Worm (Caenorhabditis elegans) whole organism, L1 larva: ENCODE measurements around the gene T22D1.1.

Experiments used
- C16A3.4 ChIP-seq: fragments of 150-350 bp; optimal IDR thresholded peaks from 2 replicates; lab custom pipeline; 2014; ENCODE audit warnings: missing biosample characterization, missing genetic modification characterization
- C34B4.2 ChIP-seq: sonication (generic microtip); optimal IDR thresholded peaks from 2 replicates; lab custom pipeline; 2017; ENCODE audit warnings: mild to moderate bottlenecking, missing genetic modification characterization, missing compliant biosample characterization
- F16B12.6 ChIP-seq: fragments of 150-350 bp; optimal IDR thresholded peaks from 2 replicates; lab custom pipeline; 2014; ENCODE audit warnings: missing biosample characterization, missing genetic modification characterization
- alr-1 ChIP-seq: fragments of 200-800 bp; sonication (Bioruptor generic); optimal IDR thresholded peaks from 2 replicates; lab custom pipeline; 2018; ENCODE audit warnings: borderline replicate concordance, mild to moderate bottlenecking, missing genetic modification characterization, missing compliant biosample characterization
- blmp-1 ChIP-seq: fragments of 150-350 bp; optimal IDR thresholded peaks from 2 replicates; lab custom pipeline; 2014; ENCODE audit warnings: missing biosample characterization, missing genetic modification characterization
- ceh-63 ChIP-seq: fragments of 200-800 bp; sonication (Bioruptor generic); optimal IDR thresholded peaks from 2 replicates; lab custom pipeline; 2018; ENCODE audit warnings: mild to moderate bottlenecking, missing genetic modification characterization, missing compliant biosample characterization
- ceh-8 ChIP-seq: fragments of 200-800 bp; sonication (Bioruptor generic); optimal IDR thresholded peaks from 2 replicates; lab custom pipeline; 2018; ENCODE audit warnings: mild to moderate bottlenecking, missing genetic modification characterization, moderate library complexity, missing compliant biosample characterization
- ceh-88 ChIP-seq: fragments of 200-800 bp; sonication (Bioruptor generic); IDR thresholded peaks from 2 replicates; pipeline ENCODE4 v1.3.6; 2022; ENCODE audit warnings: missing genetic modification characterization, missing compliant biosample characterization
- ceh-90 ChIP-seq: sonication (generic microtip); optimal IDR thresholded peaks from 2 replicates; lab custom pipeline; 2016; ENCODE audit warnings: missing genetic modification characterization, missing compliant biosample characterization
- ces-1 ChIP-seq: fragments of 150-350 bp; optimal IDR thresholded peaks from 2 replicates; lab custom pipeline; 2014; ENCODE audit warnings: missing biosample characterization, missing genetic modification reagents, missing genetic modification characterization
- dpl-1 ChIP-seq, 3 experiments: fragments of 150-350 bp in 2 of 3; sonication (generic microtip) in 1 of 3; optimal IDR thresholded peaks; 2 replicates each; lab custom pipeline; 2014 to 2017; ENCODE audit warnings: missing biosample characterization in 3 of 3, missing genetic modification characterization in 3 of 3, missing genetic modification reagents in 3 of 3
- efl-1 ChIP-seq, 4 experiments: fragments of 150-350 bp; optimal IDR thresholded peaks in 3 of 4; peaks in 1 of 4; 1 replicate in 1 of 4; 2 replicates in 3 of 4; lab custom pipeline; 2014; ENCODE audit warnings: missing biosample characterization in 2 of 4, missing genetic modification characterization in 2 of 4, missing genetic modification reagents in 2 of 4
- efl-3 ChIP-seq: fragments of 200-800 bp; sonication (Bioruptor generic); optimal IDR thresholded peaks from 2 replicates; lab custom pipeline; 2018; ENCODE audit warnings: mild to moderate bottlenecking, missing genetic modification characterization, missing compliant biosample characterization
- ets-5 ChIP-seq: fragments of 200-800 bp; sonication (Bioruptor generic); IDR thresholded peaks from 2 replicates; pipeline ENCODE4 v1.3.6; 2022; ENCODE audit warnings: missing genetic modification characterization, missing compliant biosample characterization
- fkh-10 ChIP-seq: sonication (generic microtip); optimal IDR thresholded peaks from 2 replicates; lab custom pipeline; 2017; ENCODE audit warnings: missing biosample characterization, missing genetic modification reagents, missing genetic modification characterization
- fos-1 ChIP-seq: fragments of 150-350 bp; optimal IDR thresholded peaks from 2 replicates; lab custom pipeline; 2014; ENCODE audit warnings: missing biosample characterization, missing genetic modification characterization
- grh-1 ChIP-seq: fragments of 200-800 bp; sonication (Bioruptor generic); IDR thresholded peaks from 2 replicates; pipeline ENCODE4 v1.3.6; 2022; ENCODE audit warnings: missing genetic modification reagents, missing genetic modification characterization, missing compliant biosample characterization
- hlh-4 ChIP-seq: sonication (generic microtip); optimal IDR thresholded peaks from 2 replicates; lab custom pipeline; 2016; ENCODE audit warnings: mild to moderate bottlenecking, missing genetic modification characterization, missing compliant biosample characterization
- hpl-2 ChIP-seq: fragments of 150-350 bp; optimal IDR thresholded peaks from 2 replicates; lab custom pipeline; 2014; ENCODE audit warnings: missing biosample characterization, missing genetic modification reagents, missing genetic modification characterization
- irx-1 ChIP-seq: sonication (generic microtip); optimal IDR thresholded peaks from 2 replicates; lab custom pipeline; 2016; ENCODE audit warnings: missing genetic modification characterization, missing compliant biosample characterization
- isw-1 ChIP-seq: fragments of 200-800 bp; sonication (Bioruptor generic); IDR thresholded peaks from 2 replicates; pipeline ENCODE4 v1.3.6; 2022; ENCODE audit warnings: missing genetic modification characterization, missing compliant biosample characterization
- jun-1 ChIP-seq: fragments of 150-350 bp; optimal IDR thresholded peaks from 2 replicates; lab custom pipeline; 2014; ENCODE audit warnings: missing biosample characterization, missing genetic modification reagents, missing genetic modification characterization
- lin-35 ChIP-seq, 2 experiments: fragments of 150-350 bp; optimal IDR thresholded peaks; 2 replicates each; lab custom pipeline; 2014; ENCODE audit warnings: missing biosample characterization in 2 of 2, missing genetic modification characterization in 2 of 2, missing genetic modification reagents in 2 of 2
- lir-3 ChIP-seq: sonication (generic microtip); optimal IDR thresholded peaks from 2 replicates; lab custom pipeline; 2016; ENCODE audit warnings: mild to moderate bottlenecking, missing genetic modification characterization, moderate library complexity, missing compliant biosample characterization; ENCODE audit not compliant: poor library complexity
- mab-9 ChIP-seq: fragments of 200-800 bp; sonication (Bioruptor generic); IDR thresholded peaks from 2 replicates; pipeline ENCODE4 v1.3.6; 2022; ENCODE audit warnings: missing genetic modification reagents, missing genetic modification characterization, missing compliant biosample characterization
- mef-2 ChIP-seq: fragments of 150-350 bp; optimal IDR thresholded peaks from 2 replicates; lab custom pipeline; 2014; ENCODE audit warnings: missing biosample characterization, missing genetic modification characterization
- nhr-19 ChIP-seq: fragments of 200-800 bp; sonication (Bioruptor generic); conservative IDR thresholded peaks from 2 replicates; pipeline ENCODE4 v1.3.6; 2022; ENCODE audit warnings: missing genetic modification characterization, missing compliant biosample characterization
- nhr-47 ChIP-seq: sonication (generic microtip); optimal IDR thresholded peaks from 2 replicates; lab custom pipeline; 2016; ENCODE audit warnings: mild to moderate bottlenecking, missing genetic modification characterization, moderate library complexity, missing compliant biosample characterization
- nhr-71 ChIP-seq: sonication (generic microtip); optimal IDR thresholded peaks from 2 replicates; lab custom pipeline; 2016; ENCODE audit warnings: mild to moderate bottlenecking, missing genetic modification characterization, moderate library complexity, missing compliant biosample characterization
- nhr-76 ChIP-seq: sonication (generic microtip); optimal IDR thresholded peaks from 2 replicates; lab custom pipeline; 2017; ENCODE audit warnings: missing biosample characterization, missing genetic modification characterization
- nhr-84 ChIP-seq: sonication (generic microtip); optimal IDR thresholded peaks from 2 replicates; lab custom pipeline; 2017; ENCODE audit warnings: missing biosample characterization, missing genetic modification characterization
- nhr-85 ChIP-seq: sonication (generic microtip); peaks from one replicate; lab custom pipeline; 2016; ENCODE audit warnings: missing genetic modification characterization, inconsistent platforms, missing compliant biosample characterization
- nhr-90 ChIP-seq: sonication (generic microtip); optimal IDR thresholded peaks from 2 replicates; lab custom pipeline; 2016; ENCODE audit warnings: mild to moderate bottlenecking, missing genetic modification characterization, missing compliant biosample characterization; ENCODE audit not compliant: poor library complexity
- pag-3 ChIP-seq: sonication (generic microtip); optimal IDR thresholded peaks from 2 replicates; lab custom pipeline; 2017; ENCODE audit warnings: missing genetic modification characterization, mild to moderate bottlenecking, missing compliant biosample characterization, antibody characterized with exemption, borderline replicate concordance; ENCODE audit not compliant: insufficient read depth
- pax-3 ChIP-seq: fragments of 200-800 bp; sonication (Bioruptor generic); optimal IDR thresholded peaks from 2 replicates; lab custom pipeline; 2018; ENCODE audit warnings: mild to moderate bottlenecking, missing genetic modification characterization, moderate library complexity, missing compliant biosample characterization
- pqm-1 ChIP-seq: sonication (generic microtip); optimal IDR thresholded peaks from 3 replicates; lab custom pipeline; 2017; ENCODE audit warnings: missing biosample characterization, missing genetic modification characterization
- snpc-4 ChIP-seq: fragments of 150-350 bp; optimal IDR thresholded peaks from 2 replicates; lab custom pipeline; 2014; ENCODE audit warnings: missing biosample characterization, missing genetic modification characterization
- sox-4 ChIP-seq: sonication (generic microtip); optimal IDR thresholded peaks from 2 replicates; lab custom pipeline; 2016; ENCODE audit warnings: missing genetic modification characterization, missing compliant biosample characterization
- sup-37 ChIP-seq: fragments of 200-800 bp; sonication (Bioruptor generic); optimal IDR thresholded peaks from 2 replicates; lab custom pipeline; 2018; ENCODE audit warnings: mild to moderate bottlenecking, missing genetic modification characterization, missing compliant biosample characterization
- tbx-2 ChIP-seq: sonication (generic microtip); optimal IDR thresholded peaks from 2 replicates; lab custom pipeline; 2016; ENCODE audit warnings: missing genetic modification characterization, missing compliant biosample characterization
- tlp-1 ChIP-seq: fragments of 150-350 bp; optimal IDR thresholded peaks from 2 replicates; lab custom pipeline; 2014; ENCODE audit warnings: missing biosample characterization, missing genetic modification characterization
- unc-86 ChIP-seq: sonication (generic microtip); optimal IDR thresholded peaks from 2 replicates; lab custom pipeline; 2016; ENCODE audit warnings: missing genetic modification characterization, missing compliant biosample characterization
- unc-98 ChIP-seq: fragments of 200-800 bp; sonication (Bioruptor generic); IDR thresholded peaks from 2 replicates; pipeline ENCODE4 v1.3.6; 2022; ENCODE audit warnings: missing genetic modification characterization, missing compliant biosample characterization
- vab-15 ChIP-seq: sonication (generic microtip); optimal IDR thresholded peaks from 2 replicates; lab custom pipeline; 2017; ENCODE audit warnings: missing genotype, mild to moderate bottlenecking, missing genetic modification characterization, missing compliant biosample characterization
- xbp-1 ChIP-seq: sonication (generic microtip); optimal IDR thresholded peaks from 2 replicates; lab custom pipeline; 2016; ENCODE audit warnings: missing genetic modification characterization, missing compliant biosample characterization
- ztf-11 ChIP-seq, 2 experiments: sonication (generic microtip); optimal IDR thresholded peaks; 2 replicates each; lab custom pipeline; 2016 to 2017; ENCODE audit warnings: missing genetic modification characterization in 2 of 2, missing biosample characterization in 1 of 2, missing compliant biosample characterization in 1 of 2
- ztf-4 ChIP-seq: fragments of 150-350 bp; optimal IDR thresholded peaks from 2 replicates; lab custom pipeline; 2014; ENCODE audit warnings: missing biosample characterization, missing genetic modification characterization

The T22D1.1 gene

DNA sequence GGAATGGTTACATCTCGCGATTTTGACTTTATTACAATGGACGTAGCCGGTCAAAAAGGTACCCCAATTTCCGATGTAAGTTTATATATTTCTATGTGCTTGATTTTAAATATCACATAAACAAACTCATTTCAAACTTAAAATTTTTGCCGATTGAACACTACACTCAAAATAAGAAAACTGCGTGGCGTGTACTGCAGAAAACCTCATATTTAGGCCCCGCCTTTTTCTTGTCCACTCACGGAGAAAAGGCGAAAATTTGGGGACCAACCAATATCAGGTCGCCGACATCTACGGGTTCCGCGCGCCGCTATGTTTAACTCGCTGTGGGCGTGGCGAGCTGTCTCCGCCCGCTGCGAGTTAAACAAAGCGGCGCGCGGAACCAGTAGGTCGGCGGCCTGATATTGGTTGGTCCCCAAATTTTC, 9.0 kb upstream of the T22D1.1 start:
- TF ChIP-seq snpc-4 (tag; lab: Kevin White, UChicago) (peak; percentile 71), nhr-85 (peak; percentile 8), nhr-19 (peak; percentile 52), nhr-47 (tag; lab: Kevin White, UChicago) (peak; percentile 8)

DNA sequence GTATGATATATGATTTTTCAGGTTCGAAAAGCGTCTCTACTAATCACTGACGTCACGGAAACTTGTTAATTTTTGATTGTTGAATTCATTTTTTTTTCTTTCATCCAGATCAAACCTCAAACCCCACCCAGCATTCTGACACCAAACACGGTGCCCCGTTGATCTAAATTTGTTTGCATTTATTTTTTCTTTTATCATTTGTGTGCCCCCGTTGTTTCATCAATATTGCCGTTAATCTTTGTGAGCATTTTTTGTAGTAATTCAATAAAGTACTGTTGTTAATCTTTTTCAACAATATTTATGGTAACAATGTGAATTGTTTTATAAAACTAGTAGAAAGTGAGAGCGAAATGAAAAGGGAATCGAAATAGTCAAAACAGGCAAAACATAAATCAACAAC, 6.3 kb upstream of the T22D1.1 start:
- TF ChIP-seq C16A3.4 (tag; lab: Kevin White, UChicago) (no peak), nhr-85 (no peak), ces-1 (GFP tag; lab: Kevin White, UChicago) (no peak), ceh-90 (tag; lab: Kevin White, UChicago) (no peak), C34B4.2 (tag; lab: Kevin White, UChicago) (no peak), fkh-10 (GFP tag; lab: Kevin White, UChicago) (no peak), vab-15 (tag; lab: Kevin White, UChicago) (no peak), ztf-4 (tag; lab: Kevin White, UChicago) (no peak), nhr-19 (no peak), lir-3 (tag; lab: Kevin White, UChicago) (no peak), tlp-1 (tag; lab: Kevin White, UChicago) (no peak), mef-2 (tag; lab: Kevin White, UChicago) (no peak), ceh-88 (GFP tag; lab: Robert Waterston, UW) (no peak)

DNA sequence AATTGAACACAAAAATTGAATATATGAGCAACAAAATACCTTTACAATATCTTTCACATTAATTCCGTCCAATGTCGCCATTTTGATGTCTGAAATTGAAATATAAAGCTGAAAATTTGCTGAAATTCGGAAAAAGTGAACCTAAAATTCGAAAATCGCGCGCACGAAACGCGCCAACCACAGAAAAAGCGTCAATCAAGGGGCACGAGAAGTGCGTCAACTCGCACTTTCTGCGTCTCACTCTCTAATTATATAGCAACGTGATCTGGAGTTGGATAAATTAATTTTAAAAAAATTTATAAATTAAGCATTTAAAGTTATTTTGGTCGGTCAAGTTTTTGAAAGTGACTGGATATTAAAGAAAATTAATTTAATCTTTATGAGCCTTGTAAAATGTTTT, 3.9 kb upstream of the T22D1.1 start, which contains the start of gene ruvb-2:
ruvb-2 (minus strand) TSS at position 89 of the 400 bp plus-strand sequence.
- TF ChIP-seq mab-9 (peak; percentile 65; the same call in 1 of the 2 replicates), blmp-1 (tag; lab: Kevin White, UChicago) (peak; percentile 90), tbx-2 (tag; lab: Kevin White, UChicago) (peak; percentile 88), pqm-1 (tag; lab: Kevin White, UChicago) (no peak), alr-1 (tag; lab: Kevin White, UChicago) (no peak), efl-3 (GFP tag; lab: Kevin White, UChicago) (no peak), ets-5 (no peak), pax-3 (tag; lab: Kevin White, UChicago) (peak; percentile 65), sup-37 (GFP tag; lab: Kevin White, UChicago) (peak; percentile 1), vab-15 (tag; lab: Kevin White, UChicago) (no peak), nhr-84 (tag; lab: Kevin White, UChicago) (no peak), ztf-11 (tag; optimal IDR thresholded peaks at IDR 0.05; lab: Kevin White, UChicago) (peak in 1 of 2 experiments; percentile 62), nhr-71 (tag; lab: Kevin White, UChicago) (peak; percentile 94), nhr-90 (peak; percentile 89), hlh-4 (tag; lab: Kevin White, UChicago) (no peak), nhr-47 (tag; lab: Kevin White, UChicago) (peak; percentile 93), mef-2 (tag; lab: Kevin White, UChicago) (peak; percentile 37), ceh-63 (GFP tag; lab: Kevin White, UChicago) (no peak), isw-1 (GFP tag; lab: Robert Waterston, UW) (peak; percentile 85), unc-86 (tag; lab: Kevin White, UChicago) (peak; percentile 84), hpl-2 (peak; percentile 42), F16B12.6 (tag; lab: Kevin White, UChicago) (peak; percentile 69), fos-1 (tag; lab: Kevin White, UChicago) (peak; percentile 69), efl-1 (optimal IDR thresholded peaks at IDR 0.05; lab: Kevin White, UChicago) (peak; percentile 88 to 91), efl-1 (GFP tag; optimal IDR thresholded peaks at IDR 0.05 in 1 of 2; lab: Kevin White, UChicago) (peak; percentile 92 to 99), irx-1 (peak; percentile 84), xbp-1 (tag; lab: Kevin White, UChicago) (peak; percentile 89), C34B4.2 (tag; lab: Kevin White, UChicago) (no peak), ceh-90 (tag; lab: Kevin White, UChicago) (peak; percentile 8), grh-1 (GFP tag; lab: Robert Waterston, UW) (peak; percentile 82), pag-3 (no peak), jun-1 (tag; lab: Kevin White, UChicago) (peak; percentile 77), nhr-76 (tag; lab: Kevin White, UChicago) (no peak), unc-98 (GFP tag; lab: Robert Waterston, UW) (no peak), sox-4 (tag; lab: Kevin White, UChicago) (peak; percentile 69), fkh-10 (GFP tag; lab: Kevin White, UChicago) (peak; percentile 37), lin-35 (GFP tag; optimal IDR thresholded peaks at IDR 0.05; lab: Kevin White, UChicago) (peak; percentile 91 to 95), ceh-8 (GFP tag; lab: Kevin White, UChicago) (peak; percentile 81), dpl-1 (GFP tag; optimal IDR thresholded peaks at IDR 0.05; lab: Kevin White, UChicago) (peak; percentile 89 to 92 (median 91))
